Fruit fly (Drosophila melanogaster) whole organism, wandering third instar larva: ENCODE data around the gene dsh.
A peak's percentile ranks its signal among the peaks of the same experiment; 100 is the strongest.

ENCODE experiments used
- Abd-B ChIP-seq: fragments of >200 bp; optimal IDR thresholded peaks from 2 replicates; lab custom pipeline; 2017; ENCODE audit warnings: missing biosample characterization, missing genetic modification characterization
- CG9705 ChIP-seq: fragments of 200-800 bp; sonication (Bioruptor generic); optimal IDR thresholded peaks from 2 replicates; lab custom pipeline; 2018; ENCODE audit warnings: missing biosample characterization, mild to moderate bottlenecking, missing genetic modification characterization
- CrebA ChIP-seq: fragments of 200-800 bp; sonication (Bioruptor generic); optimal IDR thresholded peaks from 2 replicates; lab custom pipeline; 2016; ENCODE audit warnings: missing biosample characterization, mild to moderate bottlenecking, missing genetic modification characterization, borderline replicate concordance
- Dfd ChIP-seq: fragments of >200 bp; optimal IDR thresholded peaks from 2 replicates; lab custom pipeline; 2017; ENCODE audit warnings: missing biosample characterization, missing genetic modification characterization
- Dif ChIP-seq: fragments of 200-275, 200-300 bp; sonication (Bioruptor generic); optimal IDR thresholded peaks from 2 replicates; lab custom pipeline; 2018; ENCODE audit warnings: missing biosample characterization, missing genetic modification characterization; ENCODE audit not compliant: partially characterized antibody
- HLH106 ChIP-seq: fragments of 200-800 bp; optimal IDR thresholded peaks from 3 replicates; lab custom pipeline; 2019; ENCODE audit warnings: missing biosample characterization, mild to moderate bottlenecking, missing genetic modification characterization, moderate library complexity
- Hr78 ChIP-seq: fragments of >200 bp; optimal IDR thresholded peaks from 2 replicates; lab custom pipeline; 2017; ENCODE audit warnings: missing biosample characterization, missing genetic modification characterization
- Hr83 ChIP-seq: fragments of 200-300 bp; sonication (Bioruptor generic); optimal IDR thresholded peaks from 2 replicates; lab custom pipeline; 2016; ENCODE audit warnings: missing biosample characterization, mild to moderate bottlenecking, missing genetic modification characterization, moderate library complexity; ENCODE audit not compliant: poor library complexity, severe bottlenecking
- Jra ChIP-seq: sonication (Bioruptor generic); optimal IDR thresholded peaks from 2 replicates; lab custom pipeline; 2016; ENCODE audit warnings: missing biosample characterization, missing genetic modification characterization
- Mio ChIP-seq: sonication (Bioruptor generic); optimal IDR thresholded peaks from 2 replicates; lab custom pipeline; 2016; ENCODE audit warnings: missing biosample characterization, missing genetic modification characterization
- Myc ChIP-seq: fragments of >200 bp; optimal IDR thresholded peaks from 2 replicates; lab custom pipeline; 2017
- N ChIP-seq: fragments of >200 bp; optimal IDR thresholded peaks from 2 replicates; lab custom pipeline; 2018; ENCODE audit warnings: missing biosample characterization, missing external identifiers, missing genetic modification characterization
- Rel ChIP-seq, 2 experiments: fragments of 200-800 bp; sonication (Bioruptor generic) in 1 of 2; optimal IDR thresholded peaks; 2 replicates in 1 of 2; 3 replicates in 1 of 2; lab custom pipeline; 2016 to 2019; ENCODE audit warnings: mild to moderate bottlenecking in 2 of 2, missing biosample characterization in 2 of 2, missing genetic modification characterization in 2 of 2, moderate library complexity in 1 of 2
- Vsx2 ChIP-seq: fragments of 200-300, 225-300 bp; sonication (Bioruptor generic); optimal IDR thresholded peaks from 2 replicates; lab custom pipeline; 2018; ENCODE audit warnings: missing biosample characterization, missing genetic modification characterization; ENCODE audit not compliant: partially characterized antibody
- br ChIP-seq: fragments of 200-800 bp; sonication (Bioruptor generic); optimal IDR thresholded peaks from 2 replicates; lab custom pipeline; 2016; ENCODE audit warnings: missing biosample characterization, missing genetic modification characterization
- brk ChIP-seq: fragments of 200-800 bp; sonication (Bioruptor generic); optimal IDR thresholded peaks from 2 replicates; lab custom pipeline; 2016; ENCODE audit warnings: missing biosample characterization, mild to moderate bottlenecking, missing genetic modification characterization
- dl ChIP-seq, 2 experiments: fragments of 175-275, 200-275 bp in 1 of 2; fragments of 200-275 bp in 1 of 2; sonication (Bioruptor generic); optimal IDR thresholded peaks; lab custom pipeline; 2018; ENCODE audit warnings: mild to moderate bottlenecking in 2 of 2, missing biosample characterization in 2 of 2, missing genetic modification characterization in 2 of 2, moderate library complexity in 2 of 2; ENCODE audit not compliant: partially characterized antibody in 2 of 2, insufficient read depth in 1 of 2
- dmrt93B ChIP-seq: fragments of 200-800 bp; sonication (Bioruptor generic); optimal IDR thresholded peaks from 2 replicates; lab custom pipeline; 2018; ENCODE audit warnings: missing biosample characterization, mild to moderate bottlenecking, missing genetic modification characterization
- dsf ChIP-seq: sonication (Bioruptor generic); optimal IDR thresholded peaks from 2 replicates; lab custom pipeline; 2016; ENCODE audit warnings: missing biosample characterization, missing genetic modification characterization, borderline replicate concordance
- foxo ChIP-seq, 2 experiments: fragments of 200-800 bp; sonication (Bioruptor generic); optimal IDR thresholded peaks; 2 replicates in 1 of 2; 3 replicates in 1 of 2; lab custom pipeline; 2016 to 2017; ENCODE audit warnings: missing biosample characterization in 2 of 2, missing genetic modification characterization in 2 of 2
- fru ChIP-seq: fragments of 200-800 bp; sonication (Bioruptor generic); optimal IDR thresholded peaks from 3 replicates; lab custom pipeline; 2016; ENCODE audit warnings: missing biosample characterization, mild to moderate bottlenecking, missing genetic modification characterization
- h ChIP-seq: fragments of 200-800 bp; sonication (Bioruptor generic); optimal IDR thresholded peaks from 3 replicates; lab custom pipeline; 2016; ENCODE audit warnings: missing biosample characterization, mild to moderate bottlenecking, missing genetic modification characterization
- jim ChIP-seq: fragments of 175-275, 200-325 bp; sonication (Bioruptor generic); optimal IDR thresholded peaks from 2 replicates; lab custom pipeline; 2016; ENCODE audit warnings: missing biosample characterization, mild to moderate bottlenecking, missing genetic modification characterization
- lola ChIP-seq: fragments of >200 bp; optimal IDR thresholded peaks from 2 replicates; lab custom pipeline; 2017; ENCODE audit warnings: missing biosample characterization, missing genetic modification characterization
- psq ChIP-seq: fragments of 200-800 bp; sonication (Bioruptor generic); optimal IDR thresholded peaks from 3 replicates; lab custom pipeline; 2017; ENCODE audit warnings: missing biosample characterization, mild to moderate bottlenecking, missing genetic modification characterization, moderate library complexity
- rgr ChIP-seq: fragments of 200-800 bp; sonication (Bioruptor generic); optimal IDR thresholded peaks from 3 replicates; lab custom pipeline; 2016; ENCODE audit warnings: missing biosample characterization, mild to moderate bottlenecking, missing genetic modification characterization
- sage ChIP-seq: fragments of 200-800 bp; sonication (Bioruptor generic); optimal IDR thresholded peaks from 2 replicates; lab custom pipeline; 2016; ENCODE audit warnings: missing biosample characterization, mild to moderate bottlenecking, missing genetic modification characterization
- tai ChIP-seq: sonication (Bioruptor generic); optimal IDR thresholded peaks from 2 replicates; lab custom pipeline; 2016; ENCODE audit warnings: missing biosample characterization, missing genetic modification characterization
- usp ChIP-seq: fragments of >200 bp; optimal IDR thresholded peaks from 2 replicates; lab custom pipeline; 2017; ENCODE audit warnings: missing biosample characterization, missing genetic modification characterization
- woc ChIP-seq: sonication (Bioruptor generic); optimal IDR thresholded peaks from 2 replicates; lab custom pipeline; 2016; ENCODE audit warnings: missing biosample characterization, mild to moderate bottlenecking, missing genetic modification characterization

The dsh gene

dm6 chrX:11370792-11371191, 15.1 kb downstream of the dsh start:
- TF ChIP-seq Dfd: no peak
- no peak for TF ChIP-seq lola (GFP tag; lab: Kevin White, UChicago)
- TF ChIP-seq Hr78 (GFP tag; lab: Kevin White, UChicago): no peak
- no peak for TF ChIP-seq sage
- TF ChIP-seq Dif (GFP tag; lab: Kevin White, UChicago): no peak
- no peak for TF ChIP-seq tai (GFP tag; lab: Kevin White, UChicago)
- TF ChIP-seq foxo (GFP tag; optimal IDR thresholded peaks at IDR 0.05; lab: Kevin White, UChicago): peak in 1 of 2 experiments; percentile 40
- peak; percentile 26 for TF ChIP-seq fru (GFP tag; lab: Kevin White, UChicago)
- TF ChIP-seq Vsx2 (GFP tag; lab: Kevin White, UChicago): no peak
- no peak for TF ChIP-seq dmrt93B (GFP tag; lab: Kevin White, UChicago)
- peak; percentile 36 for TF ChIP-seq HLH106
- no peak for TF ChIP-seq dl (GFP tag; optimal IDR thresholded peaks at IDR 0.05; lab: Kevin White, UChicago; ENCODE audit: insufficient read depth in 1 of 2, partially characterized antibody in 2 of 2)

DNA sequence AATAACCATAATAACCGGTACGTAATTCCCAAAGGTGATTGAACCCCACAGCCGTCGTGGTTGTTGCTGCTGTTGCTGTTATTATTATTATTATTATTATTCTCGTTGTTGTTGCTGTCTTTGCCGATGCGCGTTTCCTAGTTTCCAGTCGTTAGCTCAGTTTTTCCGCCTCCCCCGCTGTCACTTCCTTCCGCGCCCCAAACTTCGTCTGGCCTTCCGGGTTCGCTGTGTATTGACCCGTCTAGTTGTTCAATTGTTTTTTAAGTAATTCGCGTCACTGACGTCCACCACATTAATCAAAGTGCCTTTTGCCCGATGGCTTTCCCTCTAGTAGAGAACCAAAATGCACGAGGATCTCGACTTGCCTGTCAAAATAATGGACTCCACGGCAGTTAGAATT, 15.9 kb downstream of the dsh start:
- no peak for TF ChIP-seq h (GFP tag; lab: Kevin White, UChicago)
- TF ChIP-seq br: no peak
- TF ChIP-seq Jra (GFP tag; lab: Kevin White, UChicago): no peak
- no peak for TF ChIP-seq psq (GFP tag; lab: Kevin White, UChicago)
- TF ChIP-seq Abd-B (GFP tag; lab: Kevin White, UChicago): no peak
- no peak for TF ChIP-seq CG9705 (GFP tag; lab: Kevin White, UChicago)
- no peak for TF ChIP-seq Dif (GFP tag; lab: Kevin White, UChicago)
- TF ChIP-seq woc: no peak
- no peak for TF ChIP-seq Rel (GFP tag; optimal IDR thresholded peaks at IDR 0.05; lab: Kevin White, UChicago)
- no peak for TF ChIP-seq Rel (tag; optimal IDR thresholded peaks at IDR 0.05; lab: Kevin White, UChicago)
- no peak for TF ChIP-seq Vsx2 (GFP tag; lab: Kevin White, UChicago)
- no peak for TF ChIP-seq HLH106
- TF ChIP-seq lola (GFP tag; lab: Kevin White, UChicago): no peak
- TF ChIP-seq, all 38 proteins: peak for 0

- TF ChIP-seq lola (GFP tag; lab: Kevin White, UChicago) (no peak), sage (no peak), HLH106 (peak; percentile 24)
These were observed 17.4 kb downstream of the dsh start for dm6 chrX:11372764-11373712.

DNA sequence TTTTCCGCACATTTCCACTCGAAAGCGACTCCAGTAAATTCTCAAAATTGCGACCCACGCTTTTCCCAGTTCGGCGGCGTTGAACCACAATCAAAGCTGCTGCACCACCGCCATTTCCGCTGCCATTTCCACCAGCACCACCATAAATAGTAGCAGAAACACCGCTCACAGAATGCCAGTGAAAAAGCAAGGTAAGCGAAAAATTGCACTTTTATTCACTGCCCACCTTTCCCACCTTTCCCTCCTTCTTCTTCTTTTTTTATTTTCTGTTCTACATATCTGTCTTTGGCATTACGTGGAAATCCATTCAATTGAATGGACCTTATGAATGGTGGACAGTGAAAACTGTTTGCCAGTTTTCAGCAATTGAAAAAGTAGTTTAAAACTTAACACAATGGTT, 18.6 kb downstream of the dsh start:
- TF ChIP-seq Rel (GFP tag; optimal IDR thresholded peaks at IDR 0.05; lab: Kevin White, UChicago) (no peak), Rel (tag; optimal IDR thresholded peaks at IDR 0.05; lab: Kevin White, UChicago) (no peak), Jra (GFP tag; lab: Kevin White, UChicago) (no peak), brk (GFP tag; lab: Kevin White, UChicago) (no peak), HLH106 (no peak), lola (GFP tag; lab: Kevin White, UChicago) (no peak), jim (GFP tag; lab: Kevin White, UChicago) (no peak), N (GFP tag; lab: Kevin White, UChicago) (no peak), dsf (GFP tag; lab: Kevin White, UChicago) (no peak), psq (GFP tag; lab: Kevin White, UChicago) (no peak)

dm6 chrX:11378388-11378787, 22.7 kb downstream of the dsh start:
- no peak for TF ChIP-seq CrebA (GFP tag; lab: Kevin White, UChicago)
- no peak for TF ChIP-seq tai (GFP tag; lab: Kevin White, UChicago)
- TF ChIP-seq Vsx2 (GFP tag; lab: Kevin White, UChicago): no peak
- no peak for TF ChIP-seq HLH106
- no peak for TF ChIP-seq usp
- TF ChIP-seq Dif (GFP tag; lab: Kevin White, UChicago): no peak
- no peak for TF ChIP-seq Hr83 (GFP tag; lab: Kevin White, UChicago)
- no peak for TF ChIP-seq sage
- TF ChIP-seq Mio: no peak
- no peak for TF ChIP-seq CG9705 (GFP tag; lab: Kevin White, UChicago)
- no peak for TF ChIP-seq fru (GFP tag; lab: Kevin White, UChicago)
- TF ChIP-seq dmrt93B (GFP tag; lab: Kevin White, UChicago): no peak
- TF ChIP-seq rgr: no peak
- TF ChIP-seq woc: no peak
- TF ChIP-seq Myc (lab: Kevin White, UChicago): no peak
- TF ChIP-seq Dfd: no peak
- no peak for TF ChIP-seq Abd-B (GFP tag; lab: Kevin White, UChicago)
- no peak for TF ChIP-seq jim (GFP tag; lab: Kevin White, UChicago)
- TF ChIP-seq Hr78 (GFP tag; lab: Kevin White, UChicago): no peak
- TF ChIP-seq, all 38 proteins: peak for 0
